Worm (Caenorhabditis elegans): Measurements from ENCODE around the gene T13F3.6.

ce11 chrV:16308343-16308742, 37.3 kb upstream of the T13F3.6 start:
- TF ChIP-seq ceh-20 (GFP tag; IDR thresholded peaks at IDR 0.05) (no peak), nhr-76 (tag; optimal IDR thresholded peaks at IDR 0.05) (no peak)
